Fruit fly (Drosophila melanogaster): ENCODE measurements around the gene CG7202.

CG7202 gene

dm6 chr3L:21462860-21463259 is 29.7 kb downstream of the CG7202 start (continued):
- TF ChIP-seq Dbx (GFP tag; IDR thresholded peaks at IDR 0.05): no peak
- TF ChIP-seq CG32772 (GFP tag; IDR thresholded peaks at IDR 0.05): no peak
- no peak for TF ChIP-seq Ets65A (GFP tag)
- TF ChIP-seq CG6272 (GFP tag; IDR thresholded peaks at IDR 0.05): no peak
- no peak for TF ChIP-seq CG34376 (GFP tag; optimal IDR thresholded peaks at IDR 0.05)
- no peak for TF ChIP-seq HLH4C (GFP tag; IDR thresholded peaks at IDR 0.05; ENCODE audit: partially characterized antibody)
- TF ChIP-seq CG2129 (GFP tag; IDR thresholded peaks at IDR 0.05; ENCODE audit: partially characterized antibody): no peak
- TF ChIP-seq Sin3A (optimal IDR thresholded peaks at IDR 0.05): no peak
- no peak for TF ChIP-seq CG3838 (GFP tag; optimal IDR thresholded peaks at IDR 0.05)
- no peak for TF ChIP-seq slou (GFP tag; optimal IDR thresholded peaks at IDR 0.05)
- peak; percentile 73 for TF ChIP-seq CG18262 (tag; optimal IDR thresholded peaks at IDR 0.05)
- TF ChIP-seq Rx (GFP tag; IDR thresholded peaks at IDR 0.05): no peak
- TF ChIP-seq CG10147 (GFP tag; optimal IDR thresholded peaks at IDR 0.05): no peak
- TF ChIP-seq CG16779 (GFP tag; IDR thresholded peaks at IDR 0.05): no peak
- no peak for TF ChIP-seq so (GFP tag; IDR thresholded peaks at IDR 0.05)
- TF ChIP-seq CG16813 (GFP tag; IDR thresholded peaks at IDR 0.05; ENCODE audit: partially characterized antibody): no peak
- TF ChIP-seq row (GFP tag; IDR thresholded peaks at IDR 0.05): no peak
- TF ChIP-seq h (optimal IDR thresholded peaks at IDR 0.05): no peak
- TF ChIP-seq CG9727 (GFP tag; optimal IDR thresholded peaks at IDR 0.05): peak; percentile 71
- TF ChIP-seq z (GFP tag; IDR thresholded peaks at IDR 0.05): no peak
- TF ChIP-seq en (GFP tag; optimal IDR thresholded peaks at IDR 0.05): no peak
- no peak for TF ChIP-seq org-1 (GFP tag; optimal IDR thresholded peaks at IDR 0.05)
- TF ChIP-seq Hr3 (GFP tag; optimal IDR thresholded peaks at IDR 0.05): no peak
- TF ChIP-seq cad (GFP tag; optimal IDR thresholded peaks at IDR 0.05): no peak
- TF ChIP-seq CG6175 (GFP tag; IDR thresholded peaks at IDR 0.05): no peak
- TF ChIP-seq CG11398 (GFP tag; optimal IDR thresholded peaks at IDR 0.05): no peak
- peak; percentile 10 for TF ChIP-seq CG8924 (tag; optimal IDR thresholded peaks at IDR 0.05)
- TF ChIP-seq CG1529 (GFP tag; optimal IDR thresholded peaks at IDR 0.05): no peak
- no peak for TF ChIP-seq Med (GFP tag)
- TF ChIP-seq E2f1 (GFP tag; IDR thresholded peaks at IDR 0.05): no peak
- no peak for TF ChIP-seq zfh2 (GFP tag; optimal IDR thresholded peaks at IDR 0.05)
- TF ChIP-seq CG10462 (GFP tag; optimal IDR thresholded peaks at IDR 0.05): no peak
- no peak for TF ChIP-seq gsb (GFP tag; IDR thresholded peaks at IDR 0.05)
- TF ChIP-seq CG2202 (tag; optimal IDR thresholded peaks at IDR 0.05): no peak
- no peak for TF ChIP-seq CG17385 (GFP tag; optimal IDR thresholded peaks at IDR 0.05)
- TF ChIP-seq Dad (GFP tag; optimal IDR thresholded peaks at IDR 0.05): no peak
- no peak for TF ChIP-seq CG12769 (tag; optimal IDR thresholded peaks at IDR 0.05)
- no peak for TF ChIP-seq ranshi (GFP tag; IDR thresholded peaks at IDR 0.05)
- no peak for TF ChIP-seq chinmo (GFP tag; IDR thresholded peaks at IDR 0.05; ENCODE audit: partially characterized antibody)
- no peak for TF ChIP-seq gro (GFP tag; optimal IDR thresholded peaks at IDR 0.05)
- no peak for TF ChIP-seq twi (tag; optimal IDR thresholded peaks at IDR 0.05)
- TF ChIP-seq D19A (tag; optimal IDR thresholded peaks at IDR 0.05): peak; percentile 14
- TF ChIP-seq Lhr (GFP tag; optimal IDR thresholded peaks at IDR 0.05): no peak
- TF ChIP-seq insv (GFP tag; optimal IDR thresholded peaks at IDR 0.05): no peak
- no peak for TF ChIP-seq CG9876 (GFP tag; optimal IDR thresholded peaks at IDR 0.05)
- no peak for TF ChIP-seq sima (GFP tag; optimal IDR thresholded peaks at IDR 0.05)
- TF ChIP-seq CG7839 (tag; optimal IDR thresholded peaks at IDR 0.05): peak; percentile 28
- TF ChIP-seq Nf-YC (tag; optimal IDR thresholded peaks at IDR 0.05): no peak
- no peak for TF ChIP-seq NFAT (GFP tag; IDR thresholded peaks at IDR 0.05)
- TF ChIP-seq hkb (optimal IDR thresholded peaks at IDR 0.05): no peak
- TF ChIP-seq hkb (GFP tag; IDR thresholded peaks at IDR 0.05): no peak
- no peak for TF ChIP-seq kni (GFP tag; optimal IDR thresholded peaks at IDR 0.05)
- TF ChIP-seq ase (GFP tag; IDR thresholded peaks at IDR 0.05): no peak
- TF ChIP-seq CG7556 (GFP tag; optimal IDR thresholded peaks at IDR 0.05): peak; percentile 51
- no peak for TF ChIP-seq Dfd (GFP tag; optimal IDR thresholded peaks at IDR 0.05)
